Fruit fly (Drosophila melanogaster) whole organism, embryonic: ENCODE data around the gene CG33268.

Source experiments
- Ada2b ChIP-seq: fragments of 200-800 bp; sonication (Bioruptor generic); IDR thresholded peaks from 2 replicates; pipeline ENCODE4 v1.3.6; 2022; ENCODE audit warnings: missing biosample characterization, missing genetic modification characterization
- CG1024 ChIP-seq: fragments of 200-800 bp; sonication (Bioruptor generic); IDR thresholded peaks from 2 replicates; pipeline ENCODE4 v1.3.6; 2022; ENCODE audit warnings: missing biosample characterization, missing genetic modification characterization
- CG13624 ChIP-seq: fragments of 200-800 bp; sonication (Bioruptor generic); optimal IDR thresholded peaks from 2 replicates; lab custom pipeline; 2016; ENCODE audit warnings: missing biosample characterization, missing genetic modification characterization
- CG14710 ChIP-seq: fragments of 200-800 bp; sonication (Bioruptor generic); optimal IDR thresholded peaks from 3 replicates; lab custom pipeline; 2019; ENCODE audit warnings: missing biosample characterization, mild to moderate bottlenecking, missing genetic modification characterization, moderate library complexity
- CG15269 ChIP-seq: fragments of 200-800 bp; sonication (Bioruptor generic); optimal IDR thresholded peaks from 2 replicates; lab custom pipeline; 2018; ENCODE audit warnings: missing biosample characterization, mild to moderate bottlenecking, missing genetic modification characterization, moderate library complexity
- CG1529 ChIP-seq: fragments of 200-800 bp; sonication (Bioruptor generic); optimal IDR thresholded peaks from 3 replicates; lab custom pipeline; 2018; ENCODE audit warnings: missing biosample characterization, missing genetic modification characterization
- CG17359 ChIP-seq: fragments of 200-800 bp; sonication (Bioruptor generic); optimal IDR thresholded peaks from 3 replicates; lab custom pipeline; 2018; ENCODE audit warnings: missing biosample characterization, mild to moderate bottlenecking, missing genetic modification characterization, moderate library complexity
- CG17612 ChIP-seq: fragments of 200-800 bp; sonication (Bioruptor generic); IDR thresholded peaks from 2 replicates; pipeline ENCODE4 v1.3.6; 2022; ENCODE audit warnings: missing biosample characterization, missing genetic modification characterization
- CG17802 ChIP-seq: fragments of 200-800 bp; sonication (Bioruptor generic); optimal IDR thresholded peaks from 2 replicates; lab custom pipeline; 2018; ENCODE audit warnings: missing biosample characterization, mild to moderate bottlenecking, missing genetic modification characterization, moderate library complexity
- CG17829 ChIP-seq: fragments of 200-800 bp; optimal IDR thresholded peaks from 2 replicates; lab custom pipeline; 2019; ENCODE audit warnings: missing biosample characterization, mild to moderate bottlenecking, missing genetic modification characterization, moderate library complexity
- CG18262 ChIP-seq: fragments of 200-800 bp; optimal IDR thresholded peaks from 3 replicates; lab custom pipeline; 2019; ENCODE audit warnings: missing biosample characterization, mild to moderate bottlenecking, missing genetic modification characterization, moderate library complexity
- CG18619 ChIP-seq: fragments of 200-800 bp; sonication (Bioruptor generic); optimal IDR thresholded peaks from 3 replicates; lab custom pipeline; 2017; ENCODE audit warnings: missing biosample characterization, mild to moderate bottlenecking, missing genetic modification characterization
- CG31365 ChIP-seq: fragments of 200-800 bp; sonication (Bioruptor generic); optimal IDR thresholded peaks from 2 replicates; lab custom pipeline; 2018; ENCODE audit warnings: missing biosample characterization, mild to moderate bottlenecking, missing genetic modification characterization
- CG4282 ChIP-seq: fragments of 200-800 bp; sonication (Bioruptor generic); optimal IDR thresholded peaks from 2 replicates; lab custom pipeline; 2016; ENCODE audit warnings: missing biosample characterization, missing genetic modification characterization
- CG4360 ChIP-seq: fragments of 200-800 bp; sonication (Bioruptor generic); IDR thresholded peaks from 2 replicates; pipeline ENCODE4 v1.3.6; 2022; ENCODE audit warnings: missing biosample characterization, missing genetic modification characterization
- CG4617 ChIP-seq: fragments of 200-800 bp; sonication (Bioruptor generic); optimal IDR thresholded peaks from 3 replicates; lab custom pipeline; 2016; ENCODE audit warnings: missing biosample characterization, missing genetic modification characterization, borderline replicate concordance
- CG4820 ChIP-seq: fragments of 200-800 bp; sonication (Bioruptor generic); optimal IDR thresholded peaks from 3 replicates; lab custom pipeline; 2016; ENCODE audit warnings: missing biosample characterization, missing genetic modification characterization
- CG5180 ChIP-seq: fragments of 200-800 bp; sonication (Bioruptor generic); optimal IDR thresholded peaks from 3 replicates; lab custom pipeline; 2017; ENCODE audit warnings: missing biosample characterization, missing genetic modification characterization, mild to moderate bottlenecking, moderate library complexity, missing genetic modification reagents
- CG8290 ChIP-seq, 3 experiments: fragments of 200-800 bp; sonication (Bioruptor generic); optimal IDR thresholded peaks; 2 replicates each; lab custom pipeline; 2016 to 2019; ENCODE audit warnings: missing biosample characterization in 3 of 3, missing genetic modification characterization in 3 of 3, mild to moderate bottlenecking in 2 of 3, moderate library complexity in 1 of 3
- CG8924 ChIP-seq: fragments of 200-800 bp; optimal IDR thresholded peaks from 3 replicates; lab custom pipeline; 2019; ENCODE audit warnings: missing biosample characterization, mild to moderate bottlenecking, missing genetic modification characterization, moderate library complexity
- CHES-1-like ChIP-seq: fragments of 200-800 bp; sonication (Bioruptor generic); optimal IDR thresholded peaks from 2 replicates; lab custom pipeline; 2016; ENCODE audit warnings: missing biosample characterization, missing genetic modification characterization
- CTCF ChIP-seq: fragments of 200-800 bp; sonication (Bioruptor generic); optimal IDR thresholded peaks from 2 replicates; lab custom pipeline; 2017; ENCODE audit warnings: missing biosample characterization, mild to moderate bottlenecking, missing genetic modification characterization, moderate library complexity
- Dbx ChIP-seq: fragments of 200-800 bp; sonication (Bioruptor generic); IDR thresholded peaks from 3 replicates; pipeline ENCODE4 v1.3.6; 2022; ENCODE audit warnings: missing biosample characterization, missing genetic modification characterization
- Drgx ChIP-seq: fragments of 200-800 bp; sonication (Bioruptor generic); IDR thresholded peaks from 2 replicates; pipeline ENCODE4 v1.3.6; 2022; ENCODE audit warnings: missing biosample characterization, missing genetic modification characterization
- H15 ChIP-seq: fragments of 200-800 bp; sonication (Bioruptor generic); IDR thresholded peaks from 3 replicates; pipeline ENCODE4 v1.3.6; 2022; ENCODE audit warnings: missing biosample characterization, missing genetic modification characterization
- HmgD ChIP-seq: fragments of 200-800 bp; sonication (Bioruptor generic); optimal IDR thresholded peaks from 3 replicates; lab custom pipeline; 2016; ENCODE audit warnings: missing biosample characterization, missing genetic modification characterization
- Hr39 ChIP-seq: fragments of >200 bp; optimal IDR thresholded peaks from 2 replicates; lab custom pipeline; 2017
- Lpt ChIP-seq: fragments of >200 bp; optimal IDR thresholded peaks from 2 replicates; lab custom pipeline; 2018; ENCODE audit warnings: missing biosample characterization, missing genetic modification characterization
- Med ChIP-seq: fragments of 200-800 bp; sonication (Bioruptor generic); peaks from one replicate; lab custom pipeline; 2016; ENCODE audit warnings: missing biosample characterization, missing genetic modification characterization, mild to moderate bottlenecking, inconsistent platforms, moderate library complexity
- Myb ChIP-seq: fragments of 200-800 bp; sonication (Bioruptor generic); optimal IDR thresholded peaks from 2 replicates; lab custom pipeline; 2016; ENCODE audit warnings: missing biosample characterization, missing genetic modification characterization
- PHDP ChIP-seq: fragments of 200-800 bp; sonication (Bioruptor generic); optimal IDR thresholded peaks from 3 replicates; lab custom pipeline; 2018; ENCODE audit warnings: missing biosample characterization, mild to moderate bottlenecking, missing genetic modification characterization, moderate library complexity
- Spps ChIP-seq: fragments of 200-800 bp; sonication (Bioruptor generic); optimal IDR thresholded peaks from 2 replicates; lab custom pipeline; 2018; ENCODE audit warnings: missing biosample characterization, mild to moderate bottlenecking, missing genetic modification characterization
- bab2 ChIP-seq: fragments of 200-800 bp; sonication (Bioruptor generic); optimal IDR thresholded peaks from 2 replicates; lab custom pipeline; 2016; ENCODE audit warnings: missing biosample characterization, missing genetic modification characterization
- caup ChIP-seq: fragments of 200-800 bp; sonication (Bioruptor generic); optimal IDR thresholded peaks from 3 replicates; lab custom pipeline; 2017; ENCODE audit warnings: missing biosample characterization, mild to moderate bottlenecking, missing genetic modification characterization, moderate library complexity; ENCODE audit not compliant: severe bottlenecking
- chn ChIP-seq: fragments of 200-800 bp; sonication (Bioruptor generic); optimal IDR thresholded peaks from 2 replicates; lab custom pipeline; 2016; ENCODE audit warnings: missing biosample characterization, missing genetic modification characterization
- crp ChIP-seq, 2 experiments: fragments of 200-800 bp; sonication (Bioruptor generic); optimal IDR thresholded peaks; 2 replicates in 1 of 2; 3 replicates in 1 of 2; lab custom pipeline; 2017; ENCODE audit warnings: missing biosample characterization in 2 of 2, missing genetic modification characterization in 2 of 2, mild to moderate bottlenecking in 1 of 2, moderate library complexity in 1 of 2
- cwo ChIP-seq: fragments of 200-800 bp; sonication (Bioruptor generic); optimal IDR thresholded peaks from 3 replicates; lab custom pipeline; 2017; ENCODE audit warnings: missing biosample characterization, missing genetic modification characterization, mild to moderate bottlenecking, moderate library complexity, missing genetic modification reagents
- ems ChIP-seq: fragments of 200-800 bp; sonication (Bioruptor generic); optimal IDR thresholded peaks from 3 replicates; lab custom pipeline; 2016; ENCODE audit warnings: missing biosample characterization, missing genetic modification characterization
- esg ChIP-seq: fragments of 200-800 bp; sonication (Bioruptor generic); conservative IDR thresholded peaks from 2 replicates; pipeline ENCODE4 v1.3.6; 2022; ENCODE audit warnings: missing biosample characterization, missing genetic modification characterization
- gcm ChIP-seq: fragments of 200-800 bp; sonication (Bioruptor generic); optimal IDR thresholded peaks from 2 replicates; lab custom pipeline; 2019; ENCODE audit warnings: missing biosample characterization, mild to moderate bottlenecking, missing genetic modification characterization, moderate library complexity
- ken ChIP-seq: fragments of 200-800 bp; sonication (Bioruptor generic); IDR thresholded peaks from 3 replicates; pipeline ENCODE4 v1.3.6; 2022; ENCODE audit warnings: missing biosample characterization, missing genetic modification characterization
- odd ChIP-seq: fragments of 200-800 bp; sonication (Bioruptor generic); optimal IDR thresholded peaks from 2 replicates; lab custom pipeline; 2017; ENCODE audit warnings: missing biosample characterization, mild to moderate bottlenecking, missing genetic modification characterization
- ranshi ChIP-seq: fragments of 200-800 bp; sonication (Bioruptor generic); IDR thresholded peaks from 2 replicates; pipeline ENCODE4 v1.3.6; 2022; ENCODE audit warnings: missing biosample characterization, missing genetic modification characterization
- run ChIP-seq: fragments of 200-800 bp; sonication (Bioruptor generic); optimal IDR thresholded peaks from 3 replicates; lab custom pipeline; 2018; ENCODE audit warnings: missing biosample characterization, mild to moderate bottlenecking, missing genetic modification characterization
- shn ChIP-seq: fragments of 200-800 bp; sonication (Bioruptor generic); optimal IDR thresholded peaks from 3 replicates; lab custom pipeline; 2016; ENCODE audit warnings: missing biosample characterization, missing genetic modification characterization
- slp2 ChIP-seq: fragments of 200-800 bp; sonication (Bioruptor generic); optimal IDR thresholded peaks from 2 replicates; lab custom pipeline; 2016; ENCODE audit warnings: missing biosample characterization, missing genetic modification characterization
- sr ChIP-seq: fragments of 200-800 bp; sonication (Bioruptor generic); IDR thresholded peaks from 3 replicates; pipeline ENCODE4 v1.3.6; 2022; ENCODE audit warnings: missing biosample characterization, missing genetic modification characterization
- stwl ChIP-seq: fragments of 200-800 bp; sonication (Bioruptor generic); optimal IDR thresholded peaks from 3 replicates; lab custom pipeline; 2018; ENCODE audit warnings: missing biosample characterization, mild to moderate bottlenecking, missing genetic modification characterization, moderate library complexity
- tap ChIP-seq: fragments of 200-800 bp; optimal IDR thresholded peaks from 3 replicates; lab custom pipeline; 2019; ENCODE audit warnings: missing biosample characterization, mild to moderate bottlenecking, missing genetic modification characterization, moderate library complexity
- zen2 ChIP-seq: fragments of 200-800 bp; sonication (Bioruptor generic); IDR thresholded peaks from 3 replicates; pipeline ENCODE4 v1.3.6; 2022; ENCODE audit warnings: missing biosample characterization, missing genetic modification characterization; ENCODE audit not compliant: partially characterized antibody

The CG33268 gene

DNA sequence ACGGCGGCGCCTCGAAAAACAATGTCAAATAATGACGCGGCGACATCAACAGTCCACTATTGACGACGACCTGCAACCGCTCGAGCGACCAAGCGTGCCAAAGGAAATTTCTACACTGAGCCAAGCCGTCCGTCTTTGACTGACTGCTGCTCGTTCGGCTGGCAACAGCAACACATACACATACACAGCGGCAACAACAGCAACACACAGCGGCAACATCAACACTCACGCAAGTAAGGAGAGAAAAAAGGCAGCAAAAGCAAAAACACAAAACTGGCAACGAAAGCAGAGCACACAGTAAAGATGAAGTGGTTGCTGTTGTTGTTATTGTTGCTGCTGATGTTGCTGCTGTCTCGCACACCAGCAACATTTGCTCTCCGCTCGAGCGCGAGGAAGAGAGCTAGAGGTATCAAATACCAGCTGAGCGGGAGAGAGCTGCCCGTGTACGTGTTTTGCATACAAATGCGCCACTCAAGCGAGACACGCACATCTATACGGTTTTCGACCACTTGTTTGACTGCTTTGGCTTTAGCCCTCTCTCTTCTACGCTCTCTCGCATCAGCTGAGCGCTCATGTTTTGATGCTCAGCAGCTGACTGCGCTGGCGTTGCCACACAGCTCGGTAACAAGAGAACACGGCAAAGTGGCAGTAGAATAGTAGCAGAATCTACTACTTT, 37.9 kb downstream of the CG33268 start (continued):
- TF ChIP-seq CG8290 (GFP tag; optimal IDR thresholded peaks at IDR 0.05; lab: Kevin White, UChicago) (no peak), CG8290 (tag; optimal IDR thresholded peaks at IDR 0.05; lab: Kevin White, UChicago) (peak in 1 of 2 experiments; percentile 73), CG4617 (GFP tag; lab: Kevin White, UChicago) (no peak), CHES-1-like (GFP tag; lab: Kevin White, UChicago) (peak; percentile 8), Myb (no peak), CG14710 (tag; lab: Kevin White, UChicago) (peak; percentile 3), CG17802 (tag; lab: Kevin White, UChicago) (no peak), CG4360 (peak; percentile 98), run (peak; percentile 5), cwo (GFP tag; lab: Kevin White, UChicago) (peak; percentile 43), CG17359 (tag; lab: Kevin White, UChicago) (peak; percentile 44), crp (GFP tag; optimal IDR thresholded peaks at IDR 0.05; lab: Kevin White, UChicago) (peak; percentile 79 to 97), CG17829 (tag; lab: Kevin White, UChicago) (peak; percentile 62), CG17612 (GFP tag; lab: Robert Waterston, UW) (no peak), caup (GFP tag; lab: Kevin White, UChicago) (peak; percentile 68), esg (GFP tag; lab: Robert Waterston, UW) (no peak), CTCF (GFP tag; lab: Kevin White, UChicago) (peak; percentile 14), CG13624 (peak; percentile 40), Dbx (GFP tag; lab: Robert Waterston, UW) (0 out of 3 replicates have a peak, but pooled peaks have one; percentile 38), Drgx (GFP tag; lab: Robert Waterston, UW) (peak; percentile 71), CG5180 (GFP tag; lab: Kevin White, UChicago) (peak; percentile 75), CG1529 (GFP tag; lab: Kevin White, UChicago) (peak; percentile 32), CG1024 (GFP tag; lab: Robert Waterston, UW) (0 out of 2 replicates have a peak, but pooled peaks have one; percentile 6), bab2 (GFP tag; lab: Kevin White, UChicago) (no peak), Lpt (GFP tag; lab: Kevin White, UChicago) (no peak), slp2 (GFP tag; lab: Kevin White, UChicago) (no peak), ken (0 out of 3 replicates have a peak, but pooled peaks have one; percentile 40), CG4282 (GFP tag; lab: Kevin White, UChicago) (peak; percentile 9), CG8924 (tag; lab: Kevin White, UChicago) (peak; percentile 29), HmgD (GFP tag; lab: Kevin White, UChicago) (peak; percentile 20), sr (GFP tag; lab: Robert Waterston, UW) (peak; percentile 60; the same call in 2 of the 3 replicates), odd (GFP tag; lab: Kevin White, UChicago) (peak; percentile 42), CG31365 (tag; lab: Kevin White, UChicago) (peak; percentile 32), CG18619 (GFP tag; lab: Kevin White, UChicago) (no peak), gcm (GFP tag; lab: Kevin White, UChicago) (peak; percentile 56), CG15269 (tag; lab: Kevin White, UChicago) (peak; percentile 49)

DNA sequence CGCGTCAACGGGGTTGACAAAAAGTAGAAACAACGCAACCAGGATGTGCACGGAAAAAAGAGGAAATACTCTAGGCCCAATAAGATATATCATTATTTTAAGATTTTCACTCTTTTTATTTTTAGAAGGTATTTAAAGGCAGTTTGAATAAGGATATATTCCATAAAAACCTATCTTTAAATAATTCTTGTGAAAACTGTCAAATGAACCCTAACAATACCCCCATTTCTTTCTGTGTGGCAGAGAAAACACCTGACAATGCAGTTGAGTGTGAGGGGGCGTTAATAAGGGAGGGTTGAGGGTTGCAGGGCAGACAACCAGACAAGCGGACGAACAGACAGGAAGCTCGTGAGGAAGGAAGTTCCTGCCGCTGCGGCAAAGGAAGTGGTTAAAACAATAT, 39.1 kb downstream of the CG33268 start:
- peak; percentile 9 for TF ChIP-seq tap (tag; lab: Kevin White, UChicago)
- TF ChIP-seq crp (GFP tag; optimal IDR thresholded peaks at IDR 0.05; lab: Kevin White, UChicago): no peak
- TF ChIP-seq zen2 (GFP tag; lab: Robert Waterston, UW): no peak
- TF ChIP-seq shn (GFP tag; lab: Kevin White, UChicago): no peak
- no peak for TF ChIP-seq Hr39 (lab: Kevin White, UChicago)
- peak; percentile 72 for TF ChIP-seq CG18262
- peak; percentile 42 for TF ChIP-seq CG4820
- 0 out of 2 replicates have a peak, but pooled peaks have one; percentile 24 for TF ChIP-seq ranshi (GFP tag; lab: Robert Waterston, UW)
- TF ChIP-seq ems (GFP tag; lab: Kevin White, UChicago): peak; percentile 2
- TF ChIP-seq Spps: peak; percentile 25
- no peak for TF ChIP-seq sr (GFP tag; lab: Robert Waterston, UW)
- TF ChIP-seq Med (GFP tag; lab: Kevin White, UChicago): peak; percentile 76
- peak; percentile 13 for TF ChIP-seq chn (GFP tag; lab: Kevin White, UChicago)
- TF ChIP-seq Ada2b (GFP tag; lab: Robert Waterston, UW): peak; percentile 26; the same call in 1 of the 2 replicates
- TF ChIP-seq PHDP (tag; lab: Kevin White, UChicago): peak; percentile 36
- TF ChIP-seq H15 (GFP tag; lab: Robert Waterston, UW): 0 out of 3 replicates have a peak, but pooled peaks have one; percentile 45
- no peak for TF ChIP-seq stwl
